Fruit fly (Drosophila melanogaster) whole organism, embryonic: ENCODE results near the gene Cerk.

Experiments used
- Aef1 ChIP-seq: fragments of 200-800 bp; sonication (Bioruptor generic); IDR thresholded peaks from 3 replicates; pipeline ENCODE4 v1.3.6; 2022; ENCODE audit warnings: missing biosample characterization, missing genetic modification characterization
- Antp ChIP-seq: fragments of 200-800 bp; sonication (Bioruptor generic); optimal IDR thresholded peaks from 3 replicates; lab custom pipeline; 2016; ENCODE audit warnings: missing biosample characterization, missing genetic modification characterization
- Blimp-1 ChIP-seq: fragments of 200-800 bp; sonication (Bioruptor generic); optimal IDR thresholded peaks from 3 replicates; lab custom pipeline; 2018; ENCODE audit warnings: missing biosample characterization, missing genetic modification characterization, mild to moderate bottlenecking, moderate library complexity, missing genetic modification reagents
- CG1233 ChIP-seq: fragments of 200-800 bp; sonication (Bioruptor generic); optimal IDR thresholded peaks from 4 replicates; lab custom pipeline; 2018; ENCODE audit warnings: missing biosample characterization, mild to moderate bottlenecking, missing genetic modification characterization
- CG12942 ChIP-seq: fragments of 200-800 bp; sonication (Bioruptor generic); optimal IDR thresholded peaks from 3 replicates; lab custom pipeline; 2016; ENCODE audit warnings: missing biosample characterization, missing genetic modification characterization
- CG17186 ChIP-seq: fragments of 200-800 bp; sonication (Bioruptor generic); optimal IDR thresholded peaks from 3 replicates; lab custom pipeline; 2017; ENCODE audit warnings: missing biosample characterization, missing genetic modification reagents, missing genetic modification characterization
- CG2199 ChIP-seq: fragments of 200-800 bp; sonication (Bioruptor generic); IDR thresholded peaks from 3 replicates; pipeline ENCODE4 v1.3.6; 2022; ENCODE audit warnings: missing biosample characterization, missing genetic modification characterization
- CG31224 ChIP-seq: fragments of 200-800 bp; sonication (Bioruptor generic); IDR thresholded peaks from 2 replicates; pipeline ENCODE4 v1.3.6; 2022; ENCODE audit warnings: missing biosample characterization, missing genetic modification characterization
- CG32772 ChIP-seq: fragments of 200-800 bp; sonication (Bioruptor generic); IDR thresholded peaks from 2 replicates; pipeline ENCODE4 v1.3.6; 2022; ENCODE audit warnings: missing biosample characterization, missing genetic modification characterization
- CG43689 ChIP-seq: fragments of 200-800 bp; sonication (Bioruptor generic); IDR thresholded peaks from 2 replicates; pipeline ENCODE4 v1.3.6; 2022; ENCODE audit warnings: missing biosample characterization, missing genetic modification characterization
- CG5180 ChIP-seq: fragments of 200-800 bp; sonication (Bioruptor generic); optimal IDR thresholded peaks from 3 replicates; lab custom pipeline; 2017; ENCODE audit warnings: missing biosample characterization, missing genetic modification characterization, mild to moderate bottlenecking, moderate library complexity, missing genetic modification reagents
- CG5245 ChIP-seq: fragments of 200-800 bp; sonication (Bioruptor generic); optimal IDR thresholded peaks from 3 replicates; lab custom pipeline; 2016; ENCODE audit warnings: missing biosample characterization, missing genetic modification characterization
- CG6791 ChIP-seq: fragments of 200-800 bp; sonication (Bioruptor generic); IDR thresholded peaks from 3 replicates; pipeline ENCODE4 v1.3.6; 2022; ENCODE audit warnings: missing biosample characterization, missing genetic modification characterization; ENCODE audit not compliant: partially characterized antibody
- CG6854 ChIP-seq: fragments of 200-800 bp; sonication (Bioruptor generic); optimal IDR thresholded peaks from 3 replicates; lab custom pipeline; 2017; ENCODE audit warnings: missing biosample characterization, mild to moderate bottlenecking, missing genetic modification characterization
- CG7963 ChIP-seq: fragments of 200-800 bp; sonication (Bioruptor generic); IDR thresholded peaks from 3 replicates; pipeline ENCODE4 v1.3.6; 2022; ENCODE audit warnings: missing biosample characterization, missing genetic modification characterization; ENCODE audit not compliant: partially characterized antibody
- CG7987 ChIP-seq: fragments of 200-800 bp; sonication (Bioruptor generic); optimal IDR thresholded peaks from 2 replicates; lab custom pipeline; 2018; ENCODE audit warnings: missing biosample characterization, mild to moderate bottlenecking, missing genetic modification characterization, moderate library complexity
- CG8290 ChIP-seq, 3 experiments: fragments of 200-800 bp; sonication (Bioruptor generic); optimal IDR thresholded peaks; 2 replicates each; lab custom pipeline; 2016 to 2019; ENCODE audit warnings: missing biosample characterization in 3 of 3, missing genetic modification characterization in 3 of 3, mild to moderate bottlenecking in 2 of 3, moderate library complexity in 1 of 3
- CG9609 ChIP-seq: fragments of 200-800 bp; sonication (Bioruptor generic); optimal IDR thresholded peaks from 3 replicates; lab custom pipeline; 2016; ENCODE audit warnings: missing biosample characterization, missing genetic modification characterization
- CG9727 ChIP-seq: fragments of 200-800 bp; sonication (Bioruptor generic); optimal IDR thresholded peaks from 3 replicates; lab custom pipeline; 2017; ENCODE audit warnings: missing biosample characterization, mild to moderate bottlenecking, missing genetic modification characterization
- D19A ChIP-seq: fragments of 200-800 bp; optimal IDR thresholded peaks from 3 replicates; lab custom pipeline; 2019; ENCODE audit warnings: missing biosample characterization, mild to moderate bottlenecking, missing genetic modification characterization, moderate library complexity
- Dp ChIP-seq: fragments of 200-800 bp; sonication (Bioruptor generic); optimal IDR thresholded peaks from 2 replicates; lab custom pipeline; 2018; ENCODE audit warnings: missing biosample characterization, mild to moderate bottlenecking, missing genetic modification characterization, moderate library complexity
- Drgx ChIP-seq: fragments of 200-800 bp; sonication (Bioruptor generic); IDR thresholded peaks from 2 replicates; pipeline ENCODE4 v1.3.6; 2022; ENCODE audit warnings: missing biosample characterization, missing genetic modification characterization
- ERR ChIP-seq: fragments of 200-800 bp; sonication (Bioruptor generic); optimal IDR thresholded peaks from 2 replicates; lab custom pipeline; 2016; ENCODE audit warnings: missing biosample characterization, missing genetic modification characterization
- Ets65A ChIP-seq: fragments of 200-800 bp; sonication (Bioruptor generic); peaks from one replicate; lab custom pipeline; 2016; ENCODE audit warnings: missing biosample characterization, missing genetic modification characterization
- H15 ChIP-seq: fragments of 200-800 bp; sonication (Bioruptor generic); IDR thresholded peaks from 3 replicates; pipeline ENCODE4 v1.3.6; 2022; ENCODE audit warnings: missing biosample characterization, missing genetic modification characterization
- MTF-1 ChIP-seq: fragments of 200-800 bp; sonication (Bioruptor generic); optimal IDR thresholded peaks from 2 replicates; lab custom pipeline; 2018; ENCODE audit warnings: missing biosample characterization, mild to moderate bottlenecking, missing genetic modification characterization, borderline replicate concordance
- Med ChIP-seq: fragments of 200-800 bp; sonication (Bioruptor generic); peaks from one replicate; lab custom pipeline; 2016; ENCODE audit warnings: missing biosample characterization, missing genetic modification characterization, mild to moderate bottlenecking, inconsistent platforms, moderate library complexity
- Mrtf ChIP-seq: fragments of 200-800 bp; sonication (Bioruptor generic); IDR thresholded peaks from 3 replicates; pipeline ENCODE4 v1.3.6; 2022; ENCODE audit warnings: missing biosample characterization, missing genetic modification characterization
- Tbp ChIP-seq: fragments of >200 bp; optimal IDR thresholded peaks from 2 replicates; lab custom pipeline; 2018; ENCODE audit warnings: missing biosample characterization, missing genetic modification characterization
- Trl ChIP-seq, 3 experiments: fragments of >200 bp in 2 of 3; fragments of 200-800 bp in 1 of 3; sonication (Bioruptor generic) in 1 of 3; optimal IDR thresholded peaks; 2 replicates in 1 of 3; 3 replicates in 2 of 3; lab custom pipeline; 2016 to 2017; ENCODE audit warnings: missing biosample characterization in 1 of 3, missing genetic modification characterization in 1 of 3
- Usf ChIP-seq: fragments of 200-800 bp; sonication (Bioruptor generic); optimal IDR thresholded peaks from 2 replicates; lab custom pipeline; 2017; ENCODE audit warnings: missing genotype, missing biosample characterization, missing genetic modification characterization
- abd-A ChIP-seq: fragments of 200-800 bp; sonication (Bioruptor generic); optimal IDR thresholded peaks from 3 replicates; lab custom pipeline; 2019; ENCODE audit warnings: missing biosample characterization, mild to moderate bottlenecking, missing genetic modification characterization, moderate library complexity
- ara ChIP-seq: fragments of 200-800 bp; sonication (Bioruptor generic); IDR thresholded peaks from 2 replicates; pipeline ENCODE4 v1.3.6; 2022; ENCODE audit warnings: missing biosample characterization, missing genetic modification characterization
- az2 ChIP-seq: fragments of 200-800 bp; sonication (Bioruptor generic); optimal IDR thresholded peaks from 3 replicates; lab custom pipeline; 2016; ENCODE audit warnings: missing biosample characterization, missing genetic modification characterization
- caup ChIP-seq: fragments of 200-800 bp; sonication (Bioruptor generic); optimal IDR thresholded peaks from 3 replicates; lab custom pipeline; 2017; ENCODE audit warnings: missing biosample characterization, mild to moderate bottlenecking, missing genetic modification characterization, moderate library complexity; ENCODE audit not compliant: severe bottlenecking
- cwo ChIP-seq: fragments of 200-800 bp; sonication (Bioruptor generic); optimal IDR thresholded peaks from 3 replicates; lab custom pipeline; 2017; ENCODE audit warnings: missing biosample characterization, missing genetic modification characterization, mild to moderate bottlenecking, moderate library complexity, missing genetic modification reagents
- dati ChIP-seq: fragments of 200-800 bp; sonication (Bioruptor generic); IDR thresholded peaks from 2 replicates; pipeline ENCODE4 v1.3.6; 2022; ENCODE audit warnings: missing biosample characterization, missing genetic modification characterization
- eve ChIP-seq, 2 experiments: fragments of >200 bp; optimal IDR thresholded peaks; 2 replicates each; lab custom pipeline; 2017; ENCODE audit warnings: missing biosample characterization in 2 of 2, missing genetic modification characterization in 2 of 2
- grn ChIP-seq: fragments of 200-800 bp; sonication (Bioruptor generic); optimal IDR thresholded peaks from 3 replicates; lab custom pipeline; 2017; ENCODE audit warnings: missing biosample characterization, missing genetic modification characterization
- gro ChIP-seq: fragments of 200-800 bp; sonication (Bioruptor generic); optimal IDR thresholded peaks from 2 replicates; lab custom pipeline; 2016; ENCODE audit warnings: missing biosample characterization, missing genetic modification characterization
- gt ChIP-seq: fragments of 200-800 bp; sonication (Bioruptor generic); IDR thresholded peaks from 2 replicates; pipeline ENCODE4 v1.3.6; 2022; ENCODE audit warnings: missing biosample characterization, missing genetic modification characterization
- klu ChIP-seq: fragments of 200-800 bp; sonication (Bioruptor generic); IDR thresholded peaks from 2 replicates; pipeline ENCODE4 v1.3.6; 2022; ENCODE audit warnings: missing biosample characterization, missing genetic modification characterization
- org-1 ChIP-seq: fragments of 200-800 bp; sonication (Bioruptor generic); optimal IDR thresholded peaks from 2 replicates; lab custom pipeline; 2017; ENCODE audit warnings: missing biosample characterization, missing genetic modification characterization
- psq ChIP-seq: fragments of 200-800 bp; sonication (Bioruptor generic); optimal IDR thresholded peaks from 2 replicates; lab custom pipeline; 2017; ENCODE audit warnings: missing biosample characterization, missing genetic modification characterization
- ro ChIP-seq: fragments of 200-800 bp; sonication (Bioruptor generic); IDR thresholded peaks from 2 replicates; pipeline ENCODE4 v1.3.6; 2022; ENCODE audit warnings: missing biosample characterization, missing genetic modification characterization
- sug ChIP-seq: fragments of 200-800 bp; optimal IDR thresholded peaks from 2 replicates; lab custom pipeline; 2019; ENCODE audit warnings: missing biosample characterization, mild to moderate bottlenecking, missing genetic modification characterization, moderate library complexity
- tgo ChIP-seq: fragments of 200-800 bp; sonication (Bioruptor generic); IDR thresholded peaks from 3 replicates; pipeline ENCODE4 v1.3.6; 2022; ENCODE audit warnings: missing biosample characterization, missing genetic modification characterization
- tna ChIP-seq: fragments of 200-800 bp; sonication (Bioruptor generic); IDR thresholded peaks from 2 replicates; pipeline ENCODE4 v1.3.6; 2022; ENCODE audit warnings: missing biosample characterization, missing genetic modification characterization; ENCODE audit not compliant: partially characterized antibody
- zfh1 ChIP-seq: fragments of 200-800 bp; sonication (Bioruptor generic); IDR thresholded peaks from 3 replicates; pipeline ENCODE4 v1.3.6; 2022; ENCODE audit warnings: missing biosample characterization, missing genetic modification characterization

Cerk gene

dm6 chr3R:5317654-5318129 is 50.4 kb downstream of the Cerk start (continued):
- TF ChIP-seq CG6854: no peak
- TF ChIP-seq tgo (GFP tag; lab: Robert Waterston, UW): no peak
- TF ChIP-seq Tbp (GFP tag; lab: Kevin White, UChicago): no peak
- TF ChIP-seq CG17186 (GFP tag; lab: Kevin White, UChicago): no peak
- TF ChIP-seq Antp (GFP tag; lab: Kevin White, UChicago): no peak
- peak; percentile 93 for TF ChIP-seq Blimp-1 (GFP tag; lab: Kevin White, UChicago)
- no peak for TF ChIP-seq ro (GFP tag; lab: Robert Waterston, UW)
- no peak for TF ChIP-seq MTF-1 (GFP tag; lab: Kevin White, UChicago)
- no peak for TF ChIP-seq az2
- no peak for TF ChIP-seq dati (GFP tag; lab: Robert Waterston, UW)
- TF ChIP-seq CG31224 (GFP tag; lab: Robert Waterston, UW): no peak
- TF ChIP-seq CG7987 (GFP tag; lab: Kevin White, UChicago): no peak
- no peak for TF ChIP-seq CG6791 (GFP tag; lab: Robert Waterston, UW)
- TF ChIP-seq caup (GFP tag; lab: Kevin White, UChicago): no peak
- no peak for TF ChIP-seq CG7963 (GFP tag; lab: Robert Waterston, UW)
- no peak for TF ChIP-seq CG5245 (GFP tag; lab: Kevin White, UChicago)
- TF ChIP-seq H15 (GFP tag; lab: Robert Waterston, UW): no peak
- TF ChIP-seq ara (GFP tag; lab: Robert Waterston, UW): no peak
- TF ChIP-seq Trl (optimal IDR thresholded peaks at IDR 0.05; lab: Kevin White, UChicago): no peak
- TF ChIP-seq Trl (GFP tag; optimal IDR thresholded peaks at IDR 0.05; lab: Kevin White, UChicago): no peak
- peak; percentile 92 for TF ChIP-seq CG2199 (GFP tag; lab: Robert Waterston, UW)
- TF ChIP-seq org-1: no peak
- peak in 1 of 2 experiments; percentile 54 for TF ChIP-seq eve (GFP tag; optimal IDR thresholded peaks at IDR 0.05; lab: Kevin White, UChicago)
- TF ChIP-seq Med (GFP tag; lab: Kevin White, UChicago): peak; percentile 2
- TF ChIP-seq CG32772 (GFP tag; lab: Robert Waterston, UW): no peak
- TF ChIP-seq CG5180 (GFP tag; lab: Kevin White, UChicago): no peak
- no peak for TF ChIP-seq Usf (GFP tag; lab: Kevin White, UChicago)
- TF ChIP-seq gro (GFP tag; lab: Kevin White, UChicago): no peak
- TF ChIP-seq zfh1 (GFP tag; lab: Robert Waterston, UW): no peak
- no peak for TF ChIP-seq psq (GFP tag; lab: Kevin White, UChicago)
- no peak for TF ChIP-seq ERR (GFP tag; lab: Kevin White, UChicago)
- TF ChIP-seq CG8290 (GFP tag; optimal IDR thresholded peaks at IDR 0.05; lab: Kevin White, UChicago): no peak
- no peak for TF ChIP-seq CG8290 (tag; optimal IDR thresholded peaks at IDR 0.05; lab: Kevin White, UChicago)
- no peak for TF ChIP-seq CG12942 (GFP tag; lab: Kevin White, UChicago)
- TF ChIP-seq tna (GFP tag; lab: Robert Waterston, UW): no peak
- TF ChIP-seq abd-A (tag; lab: Kevin White, UChicago): no peak
- TF ChIP-seq Dp (GFP tag; lab: Kevin White, UChicago): no peak
- no peak for TF ChIP-seq klu (GFP tag; lab: Robert Waterston, UW)
- TF ChIP-seq gt (GFP tag; lab: Robert Waterston, UW): no peak
- TF ChIP-seq, all 482 proteins: peak for 10

- no peak for TF ChIP-seq CG9609 (GFP tag; lab: Kevin White, UChicago)
- TF ChIP-seq Aef1 (GFP tag; lab: Robert Waterston, UW): no peak
- peak; percentile 24 for TF ChIP-seq cwo (GFP tag; lab: Kevin White, UChicago)
- TF ChIP-seq Ets65A: peak; percentile 52
- TF ChIP-seq CG43689: no peak
- 0 out of 2 replicates have a peak, but pooled peaks have one; percentile 23 for TF ChIP-seq Drgx (GFP tag; lab: Robert Waterston, UW)
- TF ChIP-seq CG9727 (GFP tag; lab: Kevin White, UChicago): no peak
- no peak for TF ChIP-seq Antp (GFP tag; lab: Kevin White, UChicago)
- TF ChIP-seq Mrtf (GFP tag; lab: Robert Waterston, UW): 0 out of 3 replicates have a peak, but pooled peaks have one; percentile 10
- no peak for TF ChIP-seq grn
- peak; percentile 61 for TF ChIP-seq sug (tag; lab: Kevin White, UChicago)
- TF ChIP-seq CG1233 (GFP tag; lab: Kevin White, UChicago): no peak
- no peak for TF ChIP-seq D19A
- TF ChIP-seq CG32772 (GFP tag; lab: Robert Waterston, UW): no peak
- 0 out of 2 replicates have a peak, but pooled peaks have one; percentile 13 for TF ChIP-seq ara (GFP tag; lab: Robert Waterston, UW)
These were observed 51.3 kb downstream of the Cerk start for dm6 chr3R:5316790-5317189.
